Fruit fly (Drosophila melanogaster) whole organism, embryonic: Measurements from ENCODE around the gene Ir68b.

Experiments used
- Aef1 ChIP-seq: fragments of 200-800 bp; sonication (Bioruptor generic); IDR thresholded peaks from 3 replicates; pipeline ENCODE4 v1.3.6; 2022; ENCODE audit warnings: missing biosample characterization, missing genetic modification characterization
- CG10462 ChIP-seq: fragments of 200-800 bp; sonication (Bioruptor generic); optimal IDR thresholded peaks from 2 replicates; lab custom pipeline; 2016; ENCODE audit warnings: missing biosample characterization, missing genetic modification characterization
- CG10543 ChIP-seq: fragments of 200-800 bp; sonication (Bioruptor generic); optimal IDR thresholded peaks from 3 replicates; lab custom pipeline; 2017; ENCODE audit warnings: missing biosample characterization, mild to moderate bottlenecking, missing genetic modification characterization, moderate library complexity
- CG10565 ChIP-seq: fragments of 200-800 bp; sonication (Bioruptor generic); optimal IDR thresholded peaks from 3 replicates; lab custom pipeline; 2016; ENCODE audit warnings: missing biosample characterization, mild to moderate bottlenecking, missing genetic modification characterization
- CG11085 ChIP-seq: fragments of 200-800 bp; sonication (Bioruptor generic); IDR thresholded peaks from 2 replicates; pipeline ENCODE4 v1.3.6; 2022; ENCODE audit warnings: missing biosample characterization, missing genetic modification characterization
- CG11504 ChIP-seq: fragments of 200-800 bp; sonication (Bioruptor generic); optimal IDR thresholded peaks from 3 replicates; lab custom pipeline; 2019; ENCODE audit warnings: missing biosample characterization, mild to moderate bottlenecking, missing genetic modification characterization, moderate library complexity
- CG12155 ChIP-seq: fragments of 200-800 bp; sonication (Bioruptor generic); optimal IDR thresholded peaks from 3 replicates; lab custom pipeline; 2016; ENCODE audit warnings: missing biosample characterization, missing genetic modification characterization
- CG15479 ChIP-seq: fragments of 200-800 bp; sonication (Bioruptor generic); optimal IDR thresholded peaks from 3 replicates; lab custom pipeline; 2019; ENCODE audit warnings: missing biosample characterization, mild to moderate bottlenecking, missing genetic modification characterization, moderate library complexity
- CG15601 ChIP-seq: fragments of 200-800 bp; sonication (Bioruptor generic); optimal IDR thresholded peaks from 3 replicates; lab custom pipeline; 2019; ENCODE audit warnings: missing biosample characterization, mild to moderate bottlenecking, missing genetic modification characterization, moderate library complexity
- CG16779 ChIP-seq: fragments of 200-800 bp; sonication (Bioruptor generic); IDR thresholded peaks from 2 replicates; pipeline ENCODE4 v1.3.6; 2022; ENCODE audit warnings: missing biosample characterization, missing genetic modification characterization
- CG16813 ChIP-seq: fragments of 200-800 bp; sonication (Bioruptor generic); IDR thresholded peaks from 3 replicates; pipeline ENCODE4 v1.3.6; 2022; ENCODE audit warnings: missing biosample characterization, missing genetic modification characterization; ENCODE audit not compliant: partially characterized antibody
- CG16815 ChIP-seq: fragments of 200-800 bp; sonication (Bioruptor generic); optimal IDR thresholded peaks from 3 replicates; lab custom pipeline; 2017; ENCODE audit warnings: missing biosample characterization, mild to moderate bottlenecking, missing genetic modification characterization
- CG17361 ChIP-seq: fragments of 200-800 bp; sonication (Bioruptor generic); IDR thresholded peaks from 3 replicates; pipeline ENCODE4 v1.3.6; 2022; ENCODE audit warnings: missing biosample characterization, missing genetic modification characterization
- CG17568 ChIP-seq: fragments of 200-800 bp; sonication (Bioruptor generic); optimal IDR thresholded peaks from 2 replicates; lab custom pipeline; 2018; ENCODE audit warnings: missing biosample characterization, mild to moderate bottlenecking, missing genetic modification characterization, moderate library complexity
- CG18764 ChIP-seq: fragments of 200-800 bp; sonication (Bioruptor generic); optimal IDR thresholded peaks from 3 replicates; lab custom pipeline; 2016; ENCODE audit warnings: missing biosample characterization, missing genetic modification characterization
- CG30403 ChIP-seq: fragments of 200-800 bp; sonication (Bioruptor generic); optimal IDR thresholded peaks from 3 replicates; lab custom pipeline; 2016; ENCODE audit warnings: missing biosample characterization, missing genetic modification characterization
- CG31365 ChIP-seq: fragments of 200-800 bp; sonication (Bioruptor generic); optimal IDR thresholded peaks from 2 replicates; lab custom pipeline; 2018; ENCODE audit warnings: missing biosample characterization, mild to moderate bottlenecking, missing genetic modification characterization
- CG3281 ChIP-seq: fragments of 200-800 bp; sonication (Bioruptor generic); optimal IDR thresholded peaks from 3 replicates; lab custom pipeline; 2017; ENCODE audit warnings: missing biosample characterization, mild to moderate bottlenecking, missing genetic modification characterization
- CG33557 ChIP-seq: fragments of 200-800 bp; sonication (Bioruptor generic); optimal IDR thresholded peaks from 2 replicates; lab custom pipeline; 2019; ENCODE audit warnings: missing biosample characterization, mild to moderate bottlenecking, missing genetic modification characterization, moderate library complexity
- CG5245 ChIP-seq: fragments of 200-800 bp; sonication (Bioruptor generic); optimal IDR thresholded peaks from 3 replicates; lab custom pipeline; 2016; ENCODE audit warnings: missing biosample characterization, missing genetic modification characterization
- CG6175 ChIP-seq: fragments of 200-800 bp; sonication (Bioruptor generic); IDR thresholded peaks from 3 replicates; pipeline ENCODE4 v1.3.6; 2022; ENCODE audit warnings: missing biosample characterization, missing genetic modification characterization
- CG9215 ChIP-seq: fragments of 200-800 bp; sonication (Bioruptor generic); IDR thresholded peaks from 2 replicates; pipeline ENCODE4 v1.3.6; 2022; ENCODE audit warnings: missing biosample characterization, missing genetic modification characterization
- CG9727 ChIP-seq: fragments of 200-800 bp; sonication (Bioruptor generic); optimal IDR thresholded peaks from 3 replicates; lab custom pipeline; 2017; ENCODE audit warnings: missing biosample characterization, mild to moderate bottlenecking, missing genetic modification characterization
- CG9876 ChIP-seq: fragments of 200-800 bp; sonication (Bioruptor generic); optimal IDR thresholded peaks from 2 replicates; lab custom pipeline; 2016; ENCODE audit warnings: missing biosample characterization, missing genetic modification characterization
- GATAe ChIP-seq: fragments of 200-800 bp; sonication (Bioruptor generic); conservative IDR thresholded peaks from 2 replicates; pipeline ENCODE4 v1.3.6; 2022; ENCODE audit warnings: missing biosample characterization, missing genetic modification characterization
- Hr51 ChIP-seq, 2 experiments: fragments of 200-800 bp; sonication (Bioruptor generic); optimal IDR thresholded peaks; 2 replicates in 1 of 2; 3 replicates in 1 of 2; lab custom pipeline; 2016 to 2018; ENCODE audit warnings: missing biosample characterization in 2 of 2, missing genetic modification characterization in 2 of 2, mild to moderate bottlenecking in 1 of 2, moderate library complexity in 1 of 2
- Pdp1 ChIP-seq, 2 experiments: fragments of 200-800 bp; sonication (Bioruptor generic); optimal IDR thresholded peaks; 3 replicates each; lab custom pipeline; 2016; ENCODE audit warnings: missing biosample characterization in 2 of 2, missing genetic modification characterization in 2 of 2, mild to moderate bottlenecking in 1 of 2, moderate library complexity in 1 of 2
- Side ChIP-seq: fragments of 200-800 bp; sonication (Bioruptor generic); optimal IDR thresholded peaks from 2 replicates; lab custom pipeline; 2016; ENCODE audit warnings: missing biosample characterization, missing genetic modification characterization
- Sox102F ChIP-seq: fragments of 200-800 bp; sonication (Bioruptor generic); optimal IDR thresholded peaks from 2 replicates; lab custom pipeline; 2018; ENCODE audit warnings: missing biosample characterization, mild to moderate bottlenecking, missing genetic modification characterization, moderate library complexity
- TFAM ChIP-seq: fragments of 200-800 bp; sonication (Bioruptor generic); optimal IDR thresholded peaks from 2 replicates; lab custom pipeline; 2017; ENCODE audit warnings: missing biosample characterization, missing genetic modification characterization, inconsistent platforms
- Taf1 ChIP-seq: fragments of 200-800 bp; sonication (Bioruptor generic); IDR thresholded peaks from 2 replicates; pipeline ENCODE4 v1.3.6; 2022; ENCODE audit warnings: missing biosample characterization, missing genetic modification characterization
- Xrp1 ChIP-seq: fragments of 200-800 bp; sonication (Bioruptor generic); IDR thresholded peaks from 2 replicates; pipeline ENCODE4 v1.3.6; 2022; ENCODE audit warnings: missing biosample characterization, missing genetic modification characterization
- ap ChIP-seq: fragments of 200-800 bp; sonication (Bioruptor generic); IDR thresholded peaks from 2 replicates; pipeline ENCODE4 v1.3.6; 2022; ENCODE audit warnings: missing biosample characterization, missing genetic modification characterization
- ara ChIP-seq: fragments of 200-800 bp; sonication (Bioruptor generic); IDR thresholded peaks from 2 replicates; pipeline ENCODE4 v1.3.6; 2022; ENCODE audit warnings: missing biosample characterization, missing genetic modification characterization
- bigmax ChIP-seq: fragments of 200-800 bp; sonication (Bioruptor generic); optimal IDR thresholded peaks from 2 replicates; lab custom pipeline; 2018; ENCODE audit warnings: missing biosample characterization, mild to moderate bottlenecking, missing genetic modification characterization
- cad ChIP-seq: fragments of >200 bp; optimal IDR thresholded peaks from 2 replicates; lab custom pipeline; 2017; ENCODE audit warnings: missing biosample characterization, missing genetic modification characterization
- esg ChIP-seq: fragments of 200-800 bp; sonication (Bioruptor generic); conservative IDR thresholded peaks from 2 replicates; pipeline ENCODE4 v1.3.6; 2022; ENCODE audit warnings: missing biosample characterization, missing genetic modification characterization
- ewg ChIP-seq: fragments of 200-800 bp; sonication (Bioruptor generic); optimal IDR thresholded peaks from 3 replicates; lab custom pipeline; 2017; ENCODE audit warnings: mild to moderate bottlenecking, missing biosample characterization, missing genetic modification reagents, missing genetic modification characterization
- fu2 ChIP-seq: fragments of 200-800 bp; sonication (Bioruptor generic); optimal IDR thresholded peaks from 2 replicates; lab custom pipeline; 2016; ENCODE audit warnings: missing biosample characterization, missing genetic modification characterization
- gro ChIP-seq: fragments of 200-800 bp; sonication (Bioruptor generic); optimal IDR thresholded peaks from 2 replicates; lab custom pipeline; 2016; ENCODE audit warnings: missing biosample characterization, missing genetic modification characterization
- ham ChIP-seq: fragments of 200-800 bp; sonication (Bioruptor generic); IDR thresholded peaks from 2 replicates; pipeline ENCODE4 v1.3.6; 2022; ENCODE audit warnings: missing biosample characterization, missing genetic modification characterization
- nau ChIP-seq: fragments of 200-800 bp; sonication (Bioruptor generic); optimal IDR thresholded peaks from 3 replicates; lab custom pipeline; 2017; ENCODE audit warnings: missing biosample characterization, mild to moderate bottlenecking, missing genetic modification characterization, missing genetic modification reagents
- onecut ChIP-seq: fragments of 200-800 bp; sonication (Bioruptor generic); IDR thresholded peaks from 2 replicates; pipeline ENCODE4 v1.3.6; 2022; ENCODE audit warnings: missing biosample characterization, missing genetic modification characterization
- pros ChIP-seq: fragments of 200-800 bp; sonication (Bioruptor generic); optimal IDR thresholded peaks from 3 replicates; lab custom pipeline; 2019; ENCODE audit warnings: missing biosample characterization, mild to moderate bottlenecking, missing genetic modification characterization, moderate library complexity
- psq ChIP-seq: fragments of 200-800 bp; sonication (Bioruptor generic); optimal IDR thresholded peaks from 2 replicates; lab custom pipeline; 2017; ENCODE audit warnings: missing biosample characterization, missing genetic modification characterization
- sd ChIP-seq: fragments of 200-800 bp; sonication (Bioruptor generic); optimal IDR thresholded peaks from 3 replicates; lab custom pipeline; 2018; ENCODE audit warnings: missing biosample characterization, mild to moderate bottlenecking, missing genetic modification characterization, moderate library complexity
- tap ChIP-seq: fragments of 200-800 bp; optimal IDR thresholded peaks from 3 replicates; lab custom pipeline; 2019; ENCODE audit warnings: missing biosample characterization, mild to moderate bottlenecking, missing genetic modification characterization, moderate library complexity
- trh ChIP-seq: fragments of 200-800 bp; sonication (Bioruptor generic); optimal IDR thresholded peaks from 2 replicates; lab custom pipeline; 2016; ENCODE audit warnings: missing biosample characterization, missing genetic modification characterization
- usp ChIP-seq: fragments of >200 bp; optimal IDR thresholded peaks from 2 replicates; lab custom pipeline; 2017; ENCODE audit warnings: missing biosample characterization, missing genetic modification characterization

Ir68b gene

DNA sequence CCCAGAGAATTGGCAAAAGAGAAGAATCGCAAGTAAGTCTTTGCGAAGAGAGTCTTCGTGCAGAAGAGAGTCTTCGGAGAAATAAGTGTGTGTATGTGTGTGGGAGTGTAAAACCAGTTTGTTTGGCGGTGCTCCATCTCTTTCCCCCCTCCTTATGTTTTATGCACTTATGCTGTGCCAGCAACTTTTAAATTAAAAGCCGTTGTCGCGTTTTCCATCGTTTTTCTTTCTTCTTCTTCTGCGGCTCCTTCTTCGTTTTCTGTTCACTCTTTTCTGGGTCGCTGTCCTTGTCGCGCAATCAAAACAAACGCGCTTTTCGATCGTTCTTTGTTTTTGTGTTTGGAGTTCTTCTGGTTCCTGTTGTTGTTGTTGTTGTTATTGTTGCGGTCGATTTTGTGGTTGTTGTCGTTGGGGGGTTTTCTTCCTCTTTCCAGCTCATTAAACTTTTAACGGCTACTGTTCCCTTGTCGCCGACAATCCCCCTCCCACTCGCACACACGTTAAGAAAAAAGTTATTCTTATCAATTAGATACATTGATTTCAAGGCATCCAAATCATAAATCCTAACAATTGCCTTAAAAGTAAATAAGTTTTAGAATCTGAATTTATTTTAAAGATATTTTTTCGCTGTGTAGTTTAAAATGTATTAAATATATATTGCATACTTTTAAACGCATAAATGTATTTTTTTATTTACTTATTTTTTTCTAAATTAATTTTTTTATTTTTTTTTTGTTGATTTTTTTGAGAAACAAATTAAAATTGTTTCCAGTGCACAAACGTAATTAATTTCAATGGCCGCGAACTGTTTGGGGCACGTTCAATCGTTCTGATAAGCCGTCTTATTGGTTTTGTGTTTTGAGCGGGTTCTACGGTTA is 15.9 kb downstream of the Ir68b start (continued):
- TF ChIP-seq CG30403 (peak; percentile 62), CG12155 (GFP tag; lab: Kevin White, UChicago) (peak; percentile 44), cad (GFP tag; lab: Kevin White, UChicago) (no peak), CG15601 (tag; lab: Kevin White, UChicago) (peak; percentile 95), CG10543 (GFP tag; lab: Kevin White, UChicago) (no peak), CG9876 (no peak), esg (GFP tag; lab: Robert Waterston, UW) (peak; percentile 74), nau (GFP tag; lab: Kevin White, UChicago) (no peak), ara (GFP tag; lab: Robert Waterston, UW) (peak; percentile 27; the same call in 1 of the 2 replicates), CG5245 (GFP tag; lab: Kevin White, UChicago) (peak; percentile 54), CG10565 (GFP tag; lab: Kevin White, UChicago) (no peak), Taf1 (GFP tag; lab: Robert Waterston, UW) (no peak), pros (GFP tag; lab: Kevin White, UChicago) (no peak), CG16813 (no peak), CG17361 (GFP tag; lab: Robert Waterston, UW) (peak; percentile 98), GATAe (GFP tag; lab: Robert Waterston, UW) (no peak), CG9215 (GFP tag; lab: Robert Waterston, UW) (no peak), CG15479 (no peak), ewg (GFP tag; lab: Kevin White, UChicago) (peak; percentile 64), CG10462 (GFP tag; lab: Kevin White, UChicago) (peak; percentile 29), CG6175 (no peak), CG11085 (GFP tag; lab: Robert Waterston, UW) (no peak), onecut (GFP tag; lab: Robert Waterston, UW) (peak; percentile 40), Xrp1 (GFP tag; lab: Robert Waterston, UW) (peak; percentile 88), fu2 (GFP tag; lab: Kevin White, UChicago) (no peak), bigmax (no peak), usp (GFP tag; lab: Kevin White, UChicago) (no peak), gro (no peak), CG11504 (tag; lab: Kevin White, UChicago) (peak; percentile 93), sd (peak; percentile 50), CG33557 (GFP tag; lab: Kevin White, UChicago) (peak; percentile 96), CG16815 (GFP tag; lab: Kevin White, UChicago) (peak; percentile 69), CG3281 (GFP tag; lab: Kevin White, UChicago) (peak; percentile 64), Side (GFP tag; lab: Kevin White, UChicago) (no peak), ap (no peak), CG18764 (GFP tag; lab: Kevin White, UChicago) (peak; percentile 62), Aef1 (GFP tag; lab: Robert Waterston, UW) (peak; percentile 55), tap (tag; lab: Kevin White, UChicago) (peak; percentile 78), Sox102F (peak; percentile 89), trh (GFP tag; lab: Kevin White, UChicago) (peak; percentile 50), psq (GFP tag; lab: Kevin White, UChicago) (peak; percentile 46), Hr51 (GFP tag; optimal IDR thresholded peaks at IDR 0.05; lab: Kevin White, UChicago) (peak; percentile 30 to 91), TFAM (GFP tag; lab: Kevin White, UChicago) (no peak), ham (GFP tag; lab: Robert Waterston, UW) (no peak), CG16779 (GFP tag; lab: Robert Waterston, UW) (no peak), Pdp1 (GFP tag; optimal IDR thresholded peaks at IDR 0.05; lab: Kevin White, UChicago) (peak in 1 of 2 experiments; percentile 29), CG31365 (tag; lab: Kevin White, UChicago) (no peak), CG9727 (GFP tag; lab: Kevin White, UChicago) (peak; percentile 90), CG17568 (GFP tag; lab: Kevin White, UChicago) (no peak)
